Worm (Caenorhabditis elegans) whole organism, L4 larva: ENCODE data around the gene Y8A9A.2.
A peak's percentile ranks its signal among the peaks of the same experiment; 100 is the strongest.

Experiments
- F49E8.2 ChIP-seq: sonication (generic microtip); optimal IDR thresholded peaks from 2 replicates; lab custom pipeline; 2016; ENCODE audit warnings: missing compliant biosample characterization, mild to moderate bottlenecking, missing genetic modification characterization, borderline replicate concordance
- T20F7.1 ChIP-seq: fragments of 200-800 bp; sonication (Bioruptor generic); optimal IDR thresholded peaks from 2 replicates; lab custom pipeline; 2018; ENCODE audit warnings: mild to moderate bottlenecking, missing genetic modification characterization, missing compliant biosample characterization
- Y48G9A.11 ChIP-seq: fragments of 200-800 bp; sonication (Bioruptor generic); IDR thresholded peaks from 2 replicates; pipeline ENCODE4 v1.3.6; 2022; ENCODE audit warnings: missing genetic modification reagents, missing genetic modification characterization, missing compliant biosample characterization
- Y75B8A.6 ChIP-seq: fragments of 200-800 bp; sonication (Bioruptor generic); IDR thresholded peaks from 2 replicates; pipeline ENCODE4 v1.3.6; 2022; ENCODE audit warnings: missing genetic modification reagents, missing genetic modification characterization, missing compliant biosample characterization
- ceh-44 ChIP-seq: fragments of 200-800 bp; sonication (Bioruptor generic); IDR thresholded peaks from 2 replicates; pipeline ENCODE4 v1.3.6; 2022; ENCODE audit warnings: missing genetic modification reagents, missing genetic modification characterization, missing compliant biosample characterization
- ctbp-1 ChIP-seq: fragments of 200-800 bp; sonication (Bioruptor generic); IDR thresholded peaks from 2 replicates; pipeline ENCODE4 v1.3.6; 2022; ENCODE audit warnings: missing genetic modification reagents, missing genetic modification characterization, missing compliant biosample characterization
- daf-12 ChIP-seq: fragments of 150-350 bp; optimal IDR thresholded peaks from 2 replicates; lab custom pipeline; 2014; ENCODE audit warnings: missing biosample characterization, missing genetic modification reagents, missing genetic modification characterization
- daf-19 ChIP-seq: fragments of 200-800 bp; sonication (Bioruptor generic); conservative IDR thresholded peaks from 2 replicates; pipeline ENCODE4 v1.3.6; 2022; ENCODE audit warnings: missing genetic modification characterization, missing compliant biosample characterization
- daf-8 ChIP-seq: fragments of 200-800 bp; sonication (Bioruptor generic); IDR thresholded peaks from 2 replicates; pipeline ENCODE4 v1.3.6; 2022; ENCODE audit warnings: missing genetic modification characterization, missing compliant biosample characterization
- dmd-6 ChIP-seq: fragments of 200-800 bp; sonication (Bioruptor generic); IDR thresholded peaks from 2 replicates; pipeline ENCODE4 v1.3.6; 2022; ENCODE audit warnings: missing genetic modification reagents, missing genetic modification characterization, missing compliant biosample characterization
- dve-1 ChIP-seq: sonication (generic microtip); optimal IDR thresholded peaks from 2 replicates; lab custom pipeline; 2017; ENCODE audit warnings: antibody characterized with exemption, mild to moderate bottlenecking, missing genetic modification characterization, missing compliant biosample characterization; ENCODE audit not compliant: insufficient read depth
- egl-27 ChIP-seq: sonication (generic microtip); optimal IDR thresholded peaks from 3 replicates; lab custom pipeline; 2017; ENCODE audit warnings: missing biosample characterization, missing genetic modification reagents, missing genetic modification characterization
- fkh-10 ChIP-seq: fragments of 150-350 bp; optimal IDR thresholded peaks from 2 replicates; lab custom pipeline; 2014; ENCODE audit warnings: missing biosample characterization, missing genetic modification reagents, missing genetic modification characterization
- hif-1 ChIP-seq, 2 experiments: sonication (generic microtip); optimal IDR thresholded peaks; 2 replicates each; lab custom pipeline; 2016 to 2017; ENCODE audit warnings: missing compliant biosample characterization in 2 of 2, missing genetic modification characterization in 2 of 2, missing genetic modification reagents in 2 of 2, missing genotype in 2 of 2, mild to moderate bottlenecking in 1 of 2
- hlh-11 ChIP-seq: fragments of 200-800 bp; sonication (Bioruptor generic); optimal IDR thresholded peaks from 2 replicates; lab custom pipeline; 2018; ENCODE audit warnings: mild to moderate bottlenecking, missing genetic modification characterization, missing compliant biosample characterization
- hlh-30 ChIP-seq: sonication (generic microtip); optimal IDR thresholded peaks from 2 replicates; lab custom pipeline; 2017; ENCODE audit warnings: antibody characterized with exemption, mild to moderate bottlenecking, missing genetic modification characterization, missing compliant biosample characterization; ENCODE audit not compliant: insufficient read depth
- hmg-1.1 ChIP-seq: fragments of 200-800 bp; sonication (Bioruptor generic); IDR thresholded peaks from 2 replicates; pipeline ENCODE4 v1.3.6; 2022; ENCODE audit warnings: missing genetic modification reagents, missing genetic modification characterization, missing compliant biosample characterization
- jun-1 ChIP-seq: fragments of 150-350 bp; optimal IDR thresholded peaks from 2 replicates; lab custom pipeline; 2014; ENCODE audit warnings: missing biosample characterization, missing genetic modification reagents, missing genetic modification characterization
- lin-1 ChIP-seq: fragments of 200-800 bp; sonication (Bioruptor generic); IDR thresholded peaks from 2 replicates; pipeline ENCODE4 v1.3.6; 2022; ENCODE audit warnings: missing genetic modification reagents, missing genetic modification characterization, missing compliant biosample characterization
- lin-38 ChIP-seq: fragments of 200-800 bp; sonication (Bioruptor generic); IDR thresholded peaks from 2 replicates; pipeline ENCODE4 v1.3.6; 2022; ENCODE audit warnings: missing genetic modification reagents, missing genetic modification characterization, missing compliant biosample characterization
- lir-3 ChIP-seq: sonication (generic microtip); optimal IDR thresholded peaks from 2 replicates; lab custom pipeline; 2016; ENCODE audit warnings: mild to moderate bottlenecking, missing genetic modification characterization, missing compliant biosample characterization
- lsy-2 ChIP-seq, 2 experiments: fragments of 150-350 bp in 1 of 2; sonication (generic microtip) in 1 of 2; optimal IDR thresholded peaks; 2 replicates each; lab custom pipeline; 2014 to 2017; ENCODE audit warnings: missing biosample characterization in 2 of 2, missing genetic modification characterization in 2 of 2
- mep-1 ChIP-seq: fragments of 150-350 bp; sonication (generic microtip); optimal IDR thresholded peaks from 3 replicates; lab custom pipeline; 2014; ENCODE audit warnings: missing biosample characterization, missing genetic modification characterization
- nhr-11 ChIP-seq: fragments of 150-350 bp; optimal IDR thresholded peaks from 2 replicates; lab custom pipeline; 2014; ENCODE audit warnings: missing biosample characterization, missing genetic modification characterization
- nhr-25 ChIP-seq: sonication (generic microtip); optimal IDR thresholded peaks from 2 replicates; lab custom pipeline; 2017; ENCODE audit warnings: missing genetic modification characterization, mild to moderate bottlenecking, missing compliant biosample characterization, antibody characterized with exemption, moderate library complexity, borderline replicate concordance; ENCODE audit not compliant: insufficient read depth
- nhr-6 ChIP-seq: fragments of 150-350 bp; optimal IDR thresholded peaks from 2 replicates; lab custom pipeline; 2014; ENCODE audit warnings: missing biosample characterization, missing genetic modification characterization
- nhr-76 ChIP-seq: fragments of 150-350 bp; optimal IDR thresholded peaks from 2 replicates; lab custom pipeline; 2014; ENCODE audit warnings: missing biosample characterization, missing genetic modification characterization
- pha-4 ChIP-seq, 2 experiments: fragments of 150-350 bp in 1 of 2; fragments of 200-800 bp in 1 of 2; sonication (Bioruptor generic) in 1 of 2; IDR thresholded peaks in 1 of 2; optimal IDR thresholded peaks in 1 of 2; 2 replicates each; pipeline versions ENCODE4 v1.3.6 to Lab custom; 2014 to 2022; ENCODE audit warnings: missing genetic modification characterization in 2 of 2, missing genetic modification reagents in 2 of 2, missing biosample characterization in 1 of 2, missing compliant biosample characterization in 1 of 2
- php-3 ChIP-seq: fragments of 200-800 bp; sonication (Bioruptor generic); IDR thresholded peaks from 2 replicates; pipeline ENCODE4 v1.3.6; 2022; ENCODE audit warnings: missing genetic modification reagents, missing genetic modification characterization, missing compliant biosample characterization
- rbr-2 ChIP-seq: sonication (generic microtip); optimal IDR thresholded peaks from 2 replicates; lab custom pipeline; 2016; ENCODE audit warnings: missing genotype, missing genetic modification characterization, missing compliant biosample characterization
- skn-1 ChIP-seq: fragments of 150-350 bp; optimal IDR thresholded peaks from 2 replicates; lab custom pipeline; 2014; ENCODE audit warnings: missing biosample characterization, missing genetic modification characterization
- snpc-1.2 ChIP-seq: fragments of 200-800 bp; sonication (Bioruptor generic); IDR thresholded peaks from 2 replicates; pipeline ENCODE4 v1.3.6; 2022; ENCODE audit warnings: missing genetic modification reagents, missing genetic modification characterization, missing compliant biosample characterization
- snpc-4 ChIP-seq: fragments of 150-350 bp; optimal IDR thresholded peaks from 2 replicates; lab custom pipeline; 2014; ENCODE audit warnings: missing biosample characterization, missing genetic modification characterization
- tra-1 ChIP-seq: fragments of 200-800 bp; sonication (Bioruptor generic); IDR thresholded peaks from 2 replicates; pipeline ENCODE4 v1.3.6; 2022; ENCODE audit warnings: missing genetic modification reagents, missing genetic modification characterization, missing compliant biosample characterization
- unc-130 ChIP-seq: sonication (generic microtip); optimal IDR thresholded peaks from 2 replicates; lab custom pipeline; 2016; ENCODE audit warnings: missing genetic modification reagents, missing genetic modification characterization, missing compliant biosample characterization
- unc-62 ChIP-seq, 3 experiments: fragments of 150-350 bp in 1 of 3; sonication (generic microtip); optimal IDR thresholded peaks in 2 of 3; peaks in 1 of 3; 1 replicate in 1 of 3; 2 replicates in 2 of 3; lab custom pipeline; 2014 to 2017; ENCODE audit warnings: missing biosample characterization in 3 of 3, missing genetic modification characterization in 3 of 3, missing genetic modification reagents in 3 of 3, missing genotype in 1 of 3
- vab-7 ChIP-seq: fragments of 200-800 bp; sonication (Bioruptor generic); IDR thresholded peaks from 2 replicates; pipeline ENCODE4 v1.3.6; 2022; ENCODE audit warnings: missing genetic modification reagents, missing genetic modification characterization, missing compliant biosample characterization
- zfp-2 ChIP-seq: sonication (generic microtip); optimal IDR thresholded peaks from 2 replicates; lab custom pipeline; 2016; ENCODE audit warnings: mild to moderate bottlenecking, missing genetic modification characterization, missing compliant biosample characterization
- zip-11 ChIP-seq: fragments of 200-800 bp; sonication (Bioruptor generic); IDR thresholded peaks from 2 replicates; pipeline ENCODE4 v1.3.6; 2022; ENCODE audit warnings: missing genetic modification characterization, missing compliant biosample characterization
- ztf-7 ChIP-seq: fragments of 150-350 bp; optimal IDR thresholded peaks from 2 replicates; lab custom pipeline; 2014; ENCODE audit warnings: missing biosample characterization, missing genetic modification characterization

Y8A9A.2 gene

ce11 chrII:3810550-3810949 lies 15.1 kb downstream of the Y8A9A.2 start (continued):
- TF ChIP-seq dve-1, result peak; percentile 87
- no peak for TF ChIP-seq skn-1
- peak; percentile 85 for TF ChIP-seq mep-1 (tag; lab: Kevin White, UChicago)
- TF ChIP-seq php-3, result 0 out of 2 replicates have a peak, but pooled peaks have one; percentile 36
- TF ChIP-seq jun-1 (tag; lab: Kevin White, UChicago), result no peak
- TF ChIP-seq hif-1 (tag; optimal IDR thresholded peaks at IDR 0.05; lab: Kevin White, UChicago), result no peak
- TF ChIP-seq egl-27 (tag; lab: Kevin White, UChicago), result no peak
- TF ChIP-seq lsy-2 (tag; optimal IDR thresholded peaks at IDR 0.05; lab: Kevin White, UChicago), result peak in 1 of 2 experiments; percentile 49
- TF ChIP-seq lir-3 (tag; lab: Kevin White, UChicago), result no peak
- peak; percentile 42 for TF ChIP-seq nhr-6
- TF ChIP-seq snpc-1.2 (GFP tag; lab: Robert Waterston, UW), result no peak
- TF ChIP-seq unc-130 (GFP tag; lab: Kevin White, UChicago), result no peak
- TF ChIP-seq dmd-6 (GFP tag; lab: Robert Waterston, UW), result peak; percentile 36; the same call in 1 of the 2 replicates
- no peak for TF ChIP-seq lin-1 (GFP tag; lab: Robert Waterston, UW)
- peak; percentile 68 for TF ChIP-seq rbr-2 (tag; lab: Kevin White, UChicago)
- TF ChIP-seq fkh-10 (GFP tag; lab: Kevin White, UChicago), result no peak
- no peak for TF ChIP-seq ztf-7 (tag; lab: Kevin White, UChicago)
- no peak for TF ChIP-seq daf-19 (GFP tag; lab: Robert Waterston, UW)
- no peak for TF ChIP-seq Y75B8A.6 (GFP tag; lab: Robert Waterston, UW)
- TF ChIP-seq hlh-11, result peak; percentile 63
- no peak for TF ChIP-seq daf-8 (GFP tag; lab: Robert Waterston, UW)
- no peak for TF ChIP-seq nhr-25 (tag; lab: Kevin White, UChicago)
- no peak for TF ChIP-seq ctbp-1 (GFP tag; lab: Robert Waterston, UW)
- peak; percentile 32; the same call in 1 of the 2 replicates for TF ChIP-seq hmg-1.1 (GFP tag; lab: Robert Waterston, UW)
- TF ChIP-seq snpc-4 (tag; lab: Kevin White, UChicago), result no peak
- no peak for TF ChIP-seq zfp-2 (tag; lab: Kevin White, UChicago)
- TF ChIP-seq lin-38 (GFP tag; lab: Robert Waterston, UW), result 0 out of 2 replicates have a peak, but pooled peaks have one; percentile 7
- no peak for TF ChIP-seq ceh-44 (GFP tag; lab: Robert Waterston, UW)
- TF ChIP-seq nhr-11 (tag; lab: Kevin White, UChicago), result no peak
- peak in 1 of 2 experiments; percentile 81 for TF ChIP-seq unc-62 (GFP tag; optimal IDR thresholded peaks at IDR 0.05 in 1 of 2; lab: Kevin White, UChicago)
- TF ChIP-seq unc-62 (tag; optimal IDR thresholded peaks at IDR 0.05; lab: Kevin White, UChicago), result no peak
- no peak for TF ChIP-seq F49E8.2
- no peak for TF ChIP-seq T20F7.1
- no peak for TF ChIP-seq vab-7 (GFP tag; lab: Robert Waterston, UW)
- TF ChIP-seq daf-12 (tag; lab: Kevin White, UChicago), result no peak
- no peak for TF ChIP-seq zip-11 (GFP tag; lab: Robert Waterston, UW)
- TF ChIP-seq tra-1 (GFP tag; lab: Robert Waterston, UW), result no peak
- no peak for TF ChIP-seq pha-4 (GFP tag; IDR thresholded peaks at IDR 0.05; lab: Robert Waterston, UW)
- peak; percentile 75 for TF ChIP-seq pha-4 (tag; optimal IDR thresholded peaks at IDR 0.05; lab: Kevin White, UChicago)
- TF ChIP-seq Y48G9A.11 (GFP tag; lab: Robert Waterston, UW), result no peak

ce11 chrII:3811816-3812332 lies 16.5 kb downstream of the Y8A9A.2 start, which contains the start of gene lido-15:
TSS of gene lido-15 (plus strand) at chrII:3812282.
- TF ChIP-seq nhr-76, result no peak
- TF ChIP-seq unc-62 (GFP tag; optimal IDR thresholded peaks at IDR 0.05 in 1 of 2; lab: Kevin White, UChicago), result peak in 1 of 2 experiments; percentile 64
- no peak for TF ChIP-seq unc-62 (tag; optimal IDR thresholded peaks at IDR 0.05; lab: Kevin White, UChicago)
- peak; percentile 42 for TF ChIP-seq lin-38 (GFP tag; lab: Robert Waterston, UW)
- TF ChIP-seq hlh-30 (tag; lab: Kevin White, UChicago), result peak; percentile 51
- no peak for TF ChIP-seq fkh-10 (GFP tag; lab: Kevin White, UChicago)
